Fruit fly (Drosophila melanogaster) whole organism, prepupa: Measurements from ENCODE around the gene CG14194.

Experiments
- Blimp-1 ChIP-seq: fragments of 200-800 bp; sonication (Bioruptor generic); optimal IDR thresholded peaks from 3 replicates; lab custom pipeline; 2017; ENCODE audit warnings: missing biosample characterization, missing genetic modification characterization, mild to moderate bottlenecking, moderate library complexity, missing genetic modification reagents
- CG10631 ChIP-seq: fragments of 200-800 bp; sonication (Bioruptor generic); optimal IDR thresholded peaks from 2 replicates; lab custom pipeline; 2016; ENCODE audit warnings: missing biosample characterization, missing genetic modification characterization
- CG10669 ChIP-seq: fragments of 200-800 bp; sonication (Bioruptor generic); optimal IDR thresholded peaks from 3 replicates; lab custom pipeline; 2018; ENCODE audit warnings: missing biosample characterization, mild to moderate bottlenecking, missing genetic modification characterization, moderate library complexity
- CG11294 ChIP-seq: fragments of 200-800 bp; sonication (Bioruptor generic); IDR thresholded peaks from 2 replicates; pipeline ENCODE4 v1.3.6; 2022; ENCODE audit warnings: missing biosample characterization, missing genetic modification characterization
- CG11762 ChIP-seq: fragments of 200-800 bp; sonication (Bioruptor generic); optimal IDR thresholded peaks from 3 replicates; lab custom pipeline; 2016; ENCODE audit warnings: missing biosample characterization, missing genetic modification characterization; ENCODE audit not compliant: insufficient read depth
- CG11902 ChIP-seq: fragments of 200-800 bp; sonication (Bioruptor generic); optimal IDR thresholded peaks from 3 replicates; lab custom pipeline; 2016; ENCODE audit warnings: missing biosample characterization, missing genetic modification characterization
- CG15336 ChIP-seq: fragments of 200-800 bp; sonication (Bioruptor generic); IDR thresholded peaks from 2 replicates; pipeline ENCODE4 v1.3.6; 2022; ENCODE audit warnings: missing biosample characterization, missing genetic modification characterization
- CG1621 ChIP-seq: fragments of 200-800 bp; sonication (Bioruptor generic); optimal IDR thresholded peaks from 3 replicates; lab custom pipeline; 2018; ENCODE audit warnings: missing biosample characterization, mild to moderate bottlenecking, missing genetic modification characterization
- CG16779 ChIP-seq: fragments of 200-800 bp; sonication (Bioruptor generic); optimal IDR thresholded peaks from 3 replicates; lab custom pipeline; 2017; ENCODE audit warnings: missing biosample characterization, mild to moderate bottlenecking, missing genetic modification characterization
- CG3032 ChIP-seq: fragments of 200-800 bp; optimal IDR thresholded peaks from 2 replicates; lab custom pipeline; 2019; ENCODE audit warnings: missing biosample characterization, mild to moderate bottlenecking, missing genetic modification characterization, moderate library complexity
- CG31627 ChIP-seq: fragments of 200-800 bp; sonication (Bioruptor generic); optimal IDR thresholded peaks from 3 replicates; lab custom pipeline; 2016; ENCODE audit warnings: missing biosample characterization, missing genetic modification characterization
- CG32006 ChIP-seq: fragments of 200-800 bp; sonication (Bioruptor generic); optimal IDR thresholded peaks from 3 replicates; lab custom pipeline; 2017; ENCODE audit warnings: missing biosample characterization, mild to moderate bottlenecking, missing genetic modification characterization
- CG34406 ChIP-seq: fragments of 200-800 bp; sonication (Bioruptor generic); optimal IDR thresholded peaks from 3 replicates; lab custom pipeline; 2016; ENCODE audit warnings: missing biosample characterization, missing genetic modification characterization
- CG3919 ChIP-seq: fragments of 200-800 bp; sonication (Bioruptor generic); optimal IDR thresholded peaks from 3 replicates; lab custom pipeline; 2016; ENCODE audit warnings: missing biosample characterization, missing genetic modification characterization
- CG6163 ChIP-seq: fragments of 200-800 bp; sonication (Bioruptor generic); IDR thresholded peaks from 3 replicates; pipeline ENCODE4 v1.3.6; 2022; ENCODE audit warnings: missing biosample characterization, missing genetic modification characterization
- CG6276 ChIP-seq: fragments of 200-800 bp; sonication (Bioruptor generic); optimal IDR thresholded peaks from 2 replicates; lab custom pipeline; 2017; ENCODE audit warnings: missing biosample characterization, mild to moderate bottlenecking, missing genetic modification characterization
- CG6792 ChIP-seq: fragments of 200-800 bp; sonication (Bioruptor generic); optimal IDR thresholded peaks from 3 replicates; lab custom pipeline; 2016; ENCODE audit warnings: missing biosample characterization, missing genetic modification characterization
- CG6854 ChIP-seq: fragments of 200-800 bp; sonication (Bioruptor generic); optimal IDR thresholded peaks from 2 replicates; lab custom pipeline; 2017; ENCODE audit warnings: missing biosample characterization, mild to moderate bottlenecking, missing genetic modification characterization
- CG7368 ChIP-seq: fragments of 200-800 bp; sonication (Bioruptor generic); optimal IDR thresholded peaks from 3 replicates; lab custom pipeline; 2016; ENCODE audit warnings: missing biosample characterization, missing genetic modification characterization
- CG8319 ChIP-seq: fragments of 200-800 bp; sonication (Bioruptor generic); optimal IDR thresholded peaks from 3 replicates; lab custom pipeline; 2016; ENCODE audit warnings: missing biosample characterization, missing genetic modification characterization
- CG8632 ChIP-seq: fragments of 200-800 bp; sonication (Bioruptor generic); optimal IDR thresholded peaks from 3 replicates; lab custom pipeline; 2016; ENCODE audit warnings: missing biosample characterization, missing genetic modification characterization
- CG9139 ChIP-seq: fragments of 200-800 bp; sonication (Bioruptor generic); optimal IDR thresholded peaks from 3 replicates; lab custom pipeline; 2017; ENCODE audit warnings: missing biosample characterization, mild to moderate bottlenecking, missing genetic modification characterization
- Eip75B ChIP-seq: fragments of 200-800 bp; sonication (Bioruptor generic); optimal IDR thresholded peaks from 3 replicates; lab custom pipeline; 2016; ENCODE audit warnings: missing biosample characterization, missing genetic modification characterization
- Eip78C ChIP-seq: fragments of 200-800 bp; sonication (Bioruptor generic); peaks from one replicate; lab custom pipeline; 2016; ENCODE audit warnings: missing biosample characterization, missing genetic modification characterization
- Eip93F ChIP-seq: fragments of 200-800 bp; sonication (Bioruptor generic); optimal IDR thresholded peaks from 2 replicates; lab custom pipeline; 2016; ENCODE audit warnings: missing biosample characterization, mild to moderate bottlenecking, missing genetic modification characterization
- Ets21C ChIP-seq: fragments of 200-800 bp; sonication (Bioruptor generic); optimal IDR thresholded peaks from 3 replicates; lab custom pipeline; 2016; ENCODE audit warnings: missing biosample characterization, missing genetic modification characterization
- Ets96B ChIP-seq: fragments of 200-800 bp; optimal IDR thresholded peaks from 2 replicates; lab custom pipeline; 2019; ENCODE audit warnings: missing biosample characterization, mild to moderate bottlenecking, missing genetic modification characterization, moderate library complexity
- Hr38 ChIP-seq: sonication (Bioruptor generic); optimal IDR thresholded peaks from 2 replicates; lab custom pipeline; 2016; ENCODE audit warnings: missing biosample characterization, missing genetic modification characterization
- Hr39 ChIP-seq: fragments of 200-800 bp; sonication (Bioruptor generic); optimal IDR thresholded peaks from 2 replicates; lab custom pipeline; 2016; ENCODE audit warnings: missing biosample characterization, missing genetic modification characterization
- Met ChIP-seq: fragments of 200-800 bp; sonication (Bioruptor generic); optimal IDR thresholded peaks from 3 replicates; lab custom pipeline; 2016; ENCODE audit warnings: missing biosample characterization, missing genetic modification characterization
- OdsH ChIP-seq: fragments of 200-800 bp; sonication (Bioruptor generic); optimal IDR thresholded peaks from 3 replicates; lab custom pipeline; 2016; ENCODE audit warnings: missing biosample characterization, missing genetic modification characterization
- Smox ChIP-seq: fragments of 200-800 bp; sonication (Bioruptor generic); optimal IDR thresholded peaks from 3 replicates; lab custom pipeline; 2016; ENCODE audit warnings: missing biosample characterization, missing genetic modification characterization
- Sox102F ChIP-seq: fragments of 200-800 bp; sonication (Bioruptor generic); optimal IDR thresholded peaks from 2 replicates; lab custom pipeline; 2016; ENCODE audit warnings: missing biosample characterization, mild to moderate bottlenecking, missing genetic modification characterization
- Sox14 ChIP-seq: fragments of 200-800 bp; sonication (Bioruptor generic); optimal IDR thresholded peaks from 3 replicates; lab custom pipeline; 2016; ENCODE audit warnings: missing biosample characterization, missing genetic modification characterization
- Sox15 ChIP-seq: fragments of 200-800 bp; sonication (Bioruptor generic); optimal IDR thresholded peaks from 3 replicates; lab custom pipeline; 2016; ENCODE audit warnings: missing biosample characterization, missing genetic modification characterization
- achi ChIP-seq: fragments of 200-800 bp; sonication (Bioruptor generic); optimal IDR thresholded peaks from 3 replicates; lab custom pipeline; 2016; ENCODE audit warnings: missing biosample characterization, missing genetic modification characterization
- acj6 ChIP-seq: fragments of 200-800 bp; sonication (Bioruptor generic); optimal IDR thresholded peaks from 3 replicates; lab custom pipeline; 2016; ENCODE audit warnings: missing biosample characterization, missing genetic modification characterization
- cyc ChIP-seq: fragments of 200-800 bp; sonication (Bioruptor generic); optimal IDR thresholded peaks from 3 replicates; lab custom pipeline; 2016; ENCODE audit warnings: missing biosample characterization, missing genetic modification characterization
- dsx ChIP-seq: fragments of 200-800 bp; optimal IDR thresholded peaks from 3 replicates; lab custom pipeline; 2019; ENCODE audit warnings: missing biosample characterization, mild to moderate bottlenecking, missing genetic modification characterization, moderate library complexity; ENCODE audit not compliant: poor library complexity, severe bottlenecking
- eg ChIP-seq: fragments of 200-800 bp; sonication (Bioruptor generic); IDR thresholded peaks from 3 replicates; pipeline ENCODE4 v1.3.6; 2022; ENCODE audit warnings: missing biosample characterization, missing genetic modification characterization
- esn ChIP-seq: fragments of 200-800 bp; sonication (Bioruptor generic); optimal IDR thresholded peaks from 2 replicates; lab custom pipeline; 2016; ENCODE audit warnings: missing biosample characterization, mild to moderate bottlenecking, missing genetic modification characterization, moderate library complexity
- fd59A ChIP-seq: fragments of 200-800 bp; sonication (Bioruptor generic); optimal IDR thresholded peaks from 2 replicates; lab custom pipeline; 2017; ENCODE audit warnings: missing biosample characterization, mild to moderate bottlenecking, missing genetic modification characterization, missing genetic modification reagents
- fd85E ChIP-seq: fragments of 200-800 bp; sonication (Bioruptor generic); optimal IDR thresholded peaks from 3 replicates; lab custom pipeline; 2016; ENCODE audit warnings: missing biosample characterization, missing genetic modification characterization
- fkh ChIP-seq: fragments of 200-800 bp; sonication (Bioruptor generic); optimal IDR thresholded peaks from 3 replicates; lab custom pipeline; 2017; ENCODE audit warnings: missing biosample characterization, mild to moderate bottlenecking, missing genetic modification characterization, moderate library complexity
- lz ChIP-seq: fragments of 200-800 bp; sonication (Bioruptor generic); optimal IDR thresholded peaks from 3 replicates; lab custom pipeline; 2016; ENCODE audit warnings: missing biosample characterization, missing genetic modification characterization
- pdm3 ChIP-seq: fragments of 200-800 bp; sonication (Bioruptor generic); optimal IDR thresholded peaks from 3 replicates; lab custom pipeline; 2016; ENCODE audit warnings: missing biosample characterization, missing genetic modification characterization
- spab ChIP-seq: fragments of 200-800 bp; sonication (Bioruptor generic); optimal IDR thresholded peaks from 2 replicates; lab custom pipeline; 2017; ENCODE audit warnings: missing biosample characterization, mild to moderate bottlenecking, missing genetic modification characterization, missing genetic modification reagents
- ss ChIP-seq, 2 experiments: fragments of 200-800 bp; sonication (Bioruptor generic); optimal IDR thresholded peaks; 2 replicates in 1 of 2; 3 replicates in 1 of 2; lab custom pipeline; 2017 to 2018; ENCODE audit warnings: mild to moderate bottlenecking in 2 of 2, missing biosample characterization in 2 of 2, missing genetic modification characterization in 2 of 2, moderate library complexity in 1 of 2
- svp ChIP-seq: fragments of 200-800 bp; sonication (Bioruptor generic); peaks from one replicate; lab custom pipeline; 2016; ENCODE audit warnings: missing biosample characterization, missing genetic modification characterization
- topi ChIP-seq: fragments of 200-800 bp; sonication (Bioruptor generic); optimal IDR thresholded peaks from 3 replicates; lab custom pipeline; 2016; ENCODE audit warnings: missing biosample characterization, missing genetic modification characterization
- vri ChIP-seq: fragments of 200-800 bp; sonication (Bioruptor generic); optimal IDR thresholded peaks from 3 replicates; lab custom pipeline; 2016; ENCODE audit warnings: missing biosample characterization, mild to moderate bottlenecking, missing genetic modification characterization

Gene CG14194

dm6 chrX:19166152-19166935 lies 27.0 kb upstream of the CG14194 start:
- no peak for TF ChIP-seq fkh (GFP tag; lab: Kevin White, UChicago)
- peak; percentile 26 for TF ChIP-seq CG3032 (tag; lab: Kevin White, UChicago)
- no peak for TF ChIP-seq Sox14 (GFP tag; lab: Kevin White, UChicago)
- TF ChIP-seq eg (GFP tag; lab: Robert Waterston, UW): 0 out of 3 replicates have a peak, but pooled peaks have one; percentile 30
- TF ChIP-seq CG9139: no peak
- TF ChIP-seq lz (GFP tag; lab: Kevin White, UChicago): peak; percentile 63
- TF ChIP-seq CG11902 (GFP tag; lab: Kevin White, UChicago): peak; percentile 5
- TF ChIP-seq Met: peak; percentile 59
- peak; percentile 31 for TF ChIP-seq CG10669 (GFP tag; lab: Kevin White, UChicago)
- TF ChIP-seq OdsH: peak; percentile 17
- peak; percentile 42 for TF ChIP-seq CG6792
- peak; percentile 51 for TF ChIP-seq vri (GFP tag; lab: Kevin White, UChicago)
- TF ChIP-seq CG1621 (tag; lab: Kevin White, UChicago): peak; percentile 0
- no peak for TF ChIP-seq Blimp-1 (GFP tag; lab: Kevin White, UChicago)
- TF ChIP-seq Smox (GFP tag; lab: Kevin White, UChicago): peak; percentile 45
- peak; percentile 28 for TF ChIP-seq CG10631
- peak; percentile 82 for TF ChIP-seq svp (GFP tag; lab: Kevin White, UChicago)
- TF ChIP-seq Hr38 (GFP tag; lab: Kevin White, UChicago): no peak
- peak; percentile 39 for TF ChIP-seq fd59A (GFP tag; lab: Kevin White, UChicago)
- TF ChIP-seq pdm3 (GFP tag; lab: Kevin White, UChicago): peak; percentile 45
- peak; percentile 27 for TF ChIP-seq CG11762 (GFP tag; lab: Kevin White, UChicago)
- TF ChIP-seq dsx (GFP tag; lab: Kevin White, UChicago): peak; percentile 22
- no peak for TF ChIP-seq CG6854 (GFP tag; lab: Kevin White, UChicago)
- peak; percentile 48 for TF ChIP-seq topi (GFP tag; lab: Kevin White, UChicago)
- peak; percentile 9 for TF ChIP-seq Eip75B (GFP tag; lab: Kevin White, UChicago)
- TF ChIP-seq ss (GFP tag; optimal IDR thresholded peaks at IDR 0.05; lab: Kevin White, UChicago): no peak
- peak; percentile 62 for TF ChIP-seq CG31627 (GFP tag; lab: Kevin White, UChicago)
- peak; percentile 63 for TF ChIP-seq Hr39
- peak; percentile 73 for TF ChIP-seq CG32006 (GFP tag; lab: Kevin White, UChicago)
- TF ChIP-seq cyc: peak; percentile 56
- TF ChIP-seq Ets96B (tag; lab: Kevin White, UChicago): peak; percentile 18
- peak; percentile 38 for TF ChIP-seq CG6276 (GFP tag; lab: Kevin White, UChicago)
- TF ChIP-seq Sox15 (GFP tag; lab: Kevin White, UChicago): peak; percentile 44
- TF ChIP-seq achi (GFP tag; lab: Kevin White, UChicago): peak; percentile 39
- TF ChIP-seq CG6163 (GFP tag; lab: Robert Waterston, UW): no peak
- peak; percentile 49 for TF ChIP-seq Sox102F (GFP tag; lab: Kevin White, UChicago)
- peak; percentile 89 for TF ChIP-seq Eip78C (GFP tag; lab: Kevin White, UChicago)
- TF ChIP-seq spab (GFP tag; lab: Kevin White, UChicago): peak; percentile 15
- peak; percentile 44 for TF ChIP-seq acj6 (GFP tag; lab: Kevin White, UChicago)
- peak; percentile 42 for TF ChIP-seq Ets21C (GFP tag; lab: Kevin White, UChicago)
- no peak for TF ChIP-seq CG7368
- TF ChIP-seq CG34406 (GFP tag; lab: Kevin White, UChicago): peak; percentile 35
- TF ChIP-seq CG11294 (GFP tag; lab: Robert Waterston, UW): no peak
- TF ChIP-seq CG16779 (tag; lab: Kevin White, UChicago): peak; percentile 8
- TF ChIP-seq fd85E (GFP tag; lab: Kevin White, UChicago): no peak
- peak; percentile 3 for TF ChIP-seq CG8319
- peak; percentile 62 for TF ChIP-seq esn
- no peak for TF ChIP-seq CG15336 (GFP tag; lab: Robert Waterston, UW)
- peak; percentile 48 for TF ChIP-seq CG8632
- peak; percentile 11 for TF ChIP-seq CG3919 (GFP tag; lab: Kevin White, UChicago)
- TF ChIP-seq Eip93F (GFP tag; lab: Kevin White, UChicago): no peak
